Worm (Caenorhabditis elegans) whole organism, L3 larva: ENCODE data around the gene ZK1307.8.

Source experiments
- R02D3.7 ChIP-seq: fragments of 150-350 bp; optimal IDR thresholded peaks from 2 replicates; lab custom pipeline; 2014; ENCODE audit warnings: missing biosample characterization, missing genetic modification characterization
- aly-2 ChIP-seq: fragments of 150-350 bp; optimal IDR thresholded peaks from 2 replicates; lab custom pipeline; 2014; ENCODE audit warnings: missing biosample characterization, missing genetic modification characterization
- ama-1 ChIP-seq: fragments of 150-350 bp; optimal IDR thresholded peaks from 2 replicates; lab custom pipeline; 2018
- ceh-28 ChIP-seq: fragments of 150-350 bp; optimal IDR thresholded peaks from 2 replicates; lab custom pipeline; 2014; ENCODE audit warnings: missing biosample characterization, missing genetic modification reagents, missing genetic modification characterization
- ceh-82 ChIP-seq: fragments of 150-350 bp; optimal IDR thresholded peaks from 2 replicates; lab custom pipeline; 2014; ENCODE audit warnings: missing biosample characterization, missing genetic modification characterization
- ceh-9 ChIP-seq: sonication (generic microtip); optimal IDR thresholded peaks from 2 replicates; lab custom pipeline; 2018; ENCODE audit warnings: missing biosample characterization, missing genetic modification characterization
- daf-12 ChIP-seq: fragments of 150-350 bp; optimal IDR thresholded peaks from 2 replicates; lab custom pipeline; 2014; ENCODE audit warnings: missing biosample characterization, missing genetic modification reagents, missing genetic modification characterization
- egl-27 ChIP-seq: sonication (generic microtip); optimal IDR thresholded peaks from 4 replicates; lab custom pipeline; 2017; ENCODE audit warnings: missing biosample characterization, missing genetic modification reagents, missing genetic modification characterization
- egl-5 ChIP-seq: fragments of 150-350 bp; optimal IDR thresholded peaks from 2 replicates; lab custom pipeline; 2017; ENCODE audit warnings: missing biosample characterization, missing genetic modification reagents, missing genetic modification characterization, inconsistent platforms
- elt-1 ChIP-seq: fragments of 150-350 bp; optimal IDR thresholded peaks from 2 replicates; lab custom pipeline; 2014; ENCODE audit warnings: missing biosample characterization, missing genetic modification characterization
- elt-2 ChIP-seq: sonication (generic microtip); optimal IDR thresholded peaks from 2 replicates; lab custom pipeline; 2016; ENCODE audit warnings: missing genetic modification reagents, mild to moderate bottlenecking, missing genetic modification characterization, missing compliant biosample characterization
- elt-3 ChIP-seq, 3 experiments: fragments of 150-350 bp in 1 of 3; sonication (generic microtip) in 2 of 3; optimal IDR thresholded peaks; 2 replicates in 2 of 3; 4 replicates in 1 of 3; lab custom pipeline; 2014 to 2017; ENCODE audit warnings: missing biosample characterization in 3 of 3, missing genetic modification characterization in 3 of 3
- fkh-2 ChIP-seq: fragments of 150-350 bp; optimal IDR thresholded peaks from 2 replicates; lab custom pipeline; 2014; ENCODE audit warnings: missing biosample characterization, missing genetic modification reagents, missing genetic modification characterization
- fos-1 ChIP-seq: fragments of 150-350 bp; optimal IDR thresholded peaks from 2 replicates; lab custom pipeline; 2014; ENCODE audit warnings: missing biosample characterization, missing genetic modification characterization
- hmg-11 ChIP-seq: sonication (generic microtip); optimal IDR thresholded peaks from 2 replicates; lab custom pipeline; 2016; ENCODE audit warnings: missing genetic modification characterization, missing compliant biosample characterization
- jun-1 ChIP-seq: fragments of 150-350 bp; optimal IDR thresholded peaks from 2 replicates; lab custom pipeline; 2014; ENCODE audit warnings: missing biosample characterization, missing genetic modification reagents, missing genetic modification characterization
- lin-15B ChIP-seq: fragments of 150-350 bp; optimal IDR thresholded peaks from 2 replicates; lab custom pipeline; 2014; ENCODE audit warnings: missing biosample characterization, missing genetic modification characterization
- lin-39 ChIP-seq: fragments of 150-350 bp; optimal IDR thresholded peaks from 2 replicates; lab custom pipeline; 2018; ENCODE audit warnings: missing biosample characterization, missing genetic modification reagents, missing genetic modification characterization
- lsy-12 ChIP-seq: sonication (generic microtip); optimal IDR thresholded peaks from 2 replicates; lab custom pipeline; 2016; ENCODE audit warnings: mild to moderate bottlenecking, missing genetic modification characterization, missing compliant biosample characterization
- mdl-1 ChIP-seq: fragments of 150-350 bp; optimal IDR thresholded peaks from 2 replicates; lab custom pipeline; 2014; ENCODE audit warnings: missing biosample characterization, missing genetic modification characterization
- mml-1 ChIP-seq: fragments of 150-350 bp; sonication (generic microtip); optimal IDR thresholded peaks from 3 replicates; lab custom pipeline; 2014; ENCODE audit warnings: missing biosample characterization, missing genetic modification characterization
- nfya-1 ChIP-seq: sonication (generic microtip); optimal IDR thresholded peaks from 2 replicates; lab custom pipeline; 2017; ENCODE audit warnings: missing genetic modification characterization, mild to moderate bottlenecking, missing compliant biosample characterization, antibody characterized with exemption, moderate library complexity; ENCODE audit not compliant: insufficient read depth
- nhr-11 ChIP-seq: fragments of 150-350 bp; optimal IDR thresholded peaks from 2 replicates; lab custom pipeline; 2014; ENCODE audit warnings: missing biosample characterization, missing genetic modification characterization
- nhr-12 ChIP-seq: fragments of 150-350 bp; optimal IDR thresholded peaks from 2 replicates; lab custom pipeline; 2014; ENCODE audit warnings: missing biosample characterization, missing genetic modification characterization
- nhr-23 ChIP-seq: fragments of 150-350 bp; optimal IDR thresholded peaks from 2 replicates; lab custom pipeline; 2014; ENCODE audit warnings: missing biosample characterization, missing genetic modification reagents, missing genetic modification characterization
- nhr-237 ChIP-seq: fragments of 150-350 bp; optimal IDR thresholded peaks from 2 replicates; lab custom pipeline; 2014; ENCODE audit warnings: missing biosample characterization, missing genetic modification characterization
- nhr-25 ChIP-seq: sonication (generic microtip); optimal IDR thresholded peaks from 2 replicates; lab custom pipeline; 2017; ENCODE audit warnings: missing biosample characterization, missing genetic modification characterization
- nhr-28 ChIP-seq: fragments of 150-350 bp; optimal IDR thresholded peaks from 2 replicates; lab custom pipeline; 2014; ENCODE audit warnings: missing biosample characterization, missing genetic modification characterization
- nhr-43 ChIP-seq: sonication (generic microtip); optimal IDR thresholded peaks from 2 replicates; lab custom pipeline; 2016; ENCODE audit warnings: mild to moderate bottlenecking, missing genetic modification characterization, missing compliant biosample characterization; ENCODE audit not compliant: poor library complexity, severe bottlenecking
- nhr-67 ChIP-seq: fragments of 150-350 bp; optimal IDR thresholded peaks from 2 replicates; lab custom pipeline; 2014; ENCODE audit warnings: missing biosample characterization, missing genetic modification characterization
- nhr-76 ChIP-seq: fragments of 150-350 bp; sonication (generic microtip); optimal IDR thresholded peaks from 5 replicates; lab custom pipeline; 2014; ENCODE audit warnings: missing biosample characterization, missing genetic modification characterization
- nhr-77 ChIP-seq: fragments of 150-350 bp; optimal IDR thresholded peaks from 2 replicates; lab custom pipeline; 2014; ENCODE audit warnings: missing biosample characterization, missing genetic modification characterization
- pha-4 ChIP-seq: fragments of 150-350 bp; optimal IDR thresholded peaks from 2 replicates; lab custom pipeline; 2014; ENCODE audit warnings: missing biosample characterization, missing genetic modification reagents, missing genetic modification characterization
- pqm-1 ChIP-seq: fragments of 150-350 bp; optimal IDR thresholded peaks from 2 replicates; lab custom pipeline; 2017; ENCODE audit warnings: missing biosample characterization, missing genetic modification characterization, inconsistent platforms
- sea-2 ChIP-seq: fragments of 150-350 bp; sonication (generic microtip); optimal IDR thresholded peaks from 4 replicates; lab custom pipeline; 2014; ENCODE audit warnings: missing biosample characterization, missing genetic modification reagents, missing genetic modification characterization
- snpc-4 ChIP-seq: fragments of 150-350 bp; optimal IDR thresholded peaks from 2 replicates; lab custom pipeline; 2014; ENCODE audit warnings: missing biosample characterization, missing genetic modification characterization
- tbx-2 ChIP-seq: sonication (generic microtip); optimal IDR thresholded peaks from 2 replicates; lab custom pipeline; 2016; ENCODE audit warnings: mild to moderate bottlenecking, missing genetic modification characterization, missing compliant biosample characterization
- unc-39 ChIP-seq: sonication (generic microtip); optimal IDR thresholded peaks from 4 replicates; lab custom pipeline; 2017; ENCODE audit warnings: missing biosample characterization, missing genetic modification characterization
- unc-62 ChIP-seq: fragments of 150-350 bp; sonication (generic microtip); optimal IDR thresholded peaks from 4 replicates; lab custom pipeline; 2014; ENCODE audit warnings: missing biosample characterization, missing genetic modification reagents, missing genetic modification characterization
- zag-1 ChIP-seq: fragments of 150-350 bp; optimal IDR thresholded peaks from 2 replicates; lab custom pipeline; 2014; ENCODE audit warnings: missing biosample characterization, missing genetic modification characterization
- ztf-4 ChIP-seq: fragments of 150-350 bp; optimal IDR thresholded peaks from 2 replicates; lab custom pipeline; 2014; ENCODE audit warnings: missing biosample characterization, missing genetic modification characterization

Gene ZK1307.8

DNA sequence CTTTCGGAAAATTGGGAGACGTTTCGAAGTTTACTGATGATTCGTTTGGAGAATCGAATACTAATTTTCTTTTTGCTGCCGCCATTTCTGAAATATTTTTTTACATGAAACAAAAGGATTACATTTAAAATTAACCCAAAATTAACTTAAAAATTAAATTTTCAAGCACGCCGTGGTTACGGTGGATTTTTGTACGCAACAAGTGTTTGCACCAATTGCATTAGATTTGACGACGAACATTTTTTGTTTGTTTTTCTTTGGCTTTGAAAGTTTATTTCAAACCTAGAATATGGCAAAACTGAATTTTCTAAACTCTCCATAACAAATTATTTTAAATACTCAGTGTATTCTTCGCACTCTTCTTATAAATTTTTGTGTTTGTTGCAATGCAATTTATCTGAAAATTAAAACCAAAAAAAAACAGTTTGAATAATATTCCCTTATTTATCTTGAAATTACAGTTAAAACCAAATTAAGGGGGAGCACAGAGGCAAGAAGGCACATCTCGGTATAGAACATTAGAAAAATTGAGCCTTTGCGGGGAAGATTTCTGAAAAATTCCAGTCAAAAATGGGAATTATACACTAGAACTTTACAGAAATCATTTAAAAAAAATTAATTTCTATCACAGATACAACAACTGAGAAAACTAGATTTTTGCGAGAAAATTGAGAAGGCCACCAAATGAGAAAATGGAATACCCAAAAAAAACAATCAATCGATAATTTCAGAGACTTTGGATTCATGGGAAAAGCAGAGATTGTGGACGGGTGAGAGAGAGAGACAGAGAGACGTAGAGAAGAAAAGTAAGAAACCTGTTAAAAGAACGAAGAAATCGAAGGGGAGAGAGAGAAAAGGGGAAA lies 7.1 kb upstream of the ZK1307.8 start, which contains the start of gene hal-3:
Gene hal-3, minus strand, starts transcription at position 87 of the 863 bp plus-strand sequence.
- no peak for TF ChIP-seq lin-39 (tag; lab: Kevin White, UChicago)
- TF ChIP-seq ceh-28 (tag; lab: Kevin White, UChicago), result peak; percentile 74
- peak; percentile 41 for TF ChIP-seq ama-1
- TF ChIP-seq nhr-28 (tag; lab: Kevin White, UChicago), result no peak
- TF ChIP-seq jun-1 (tag; lab: Kevin White, UChicago), result peak; percentile 35
- no peak for TF ChIP-seq egl-5 (tag; lab: Kevin White, UChicago)
- no peak for TF ChIP-seq fos-1 (tag; lab: Kevin White, UChicago)
- peak; percentile 34 for TF ChIP-seq nfya-1 (tag; lab: Kevin White, UChicago)
- peak; percentile 14 for TF ChIP-seq daf-12 (tag; lab: Kevin White, UChicago)

ce11 chrII:9617902-9618245 lies 6.5 kb upstream of the ZK1307.8 start:
- peak; percentile 11 for TF ChIP-seq R02D3.7 (tag; lab: Kevin White, UChicago)
- TF ChIP-seq elt-2, result peak; percentile 10
- no peak for TF ChIP-seq hmg-11
- TF ChIP-seq nhr-43, result peak; percentile 69

- TF ChIP-seq daf-12 (tag; lab: Kevin White, UChicago) (no peak), ama-1 (peak; percentile 42), nhr-67 (tag; lab: Kevin White, UChicago) (no peak), nhr-237 (tag; lab: Kevin White, UChicago) (no peak), snpc-4 (tag; lab: Kevin White, UChicago) (no peak), nhr-28 (tag; lab: Kevin White, UChicago) (no peak), unc-39 (tag; lab: Kevin White, UChicago) (no peak), lin-39 (tag; lab: Kevin White, UChicago) (no peak), nhr-43 (peak; percentile 38), elt-3 (tag; optimal IDR thresholded peaks at IDR 0.05; lab: Kevin White, UChicago) (no peak), fkh-2 (no peak), tbx-2 (no peak), ceh-82 (tag; lab: Kevin White, UChicago) (no peak), lsy-12 (tag; lab: Kevin White, UChicago) (no peak), nhr-76 (tag; lab: Kevin White, UChicago) (no peak), pha-4 (tag; lab: Kevin White, UChicago) (peak; percentile 52), zag-1 (tag; lab: Kevin White, UChicago) (no peak), fos-1 (tag; lab: Kevin White, UChicago) (no peak), lin-15B (tag; lab: Kevin White, UChicago) (no peak), mdl-1 (tag; lab: Kevin White, UChicago) (no peak), ztf-4 (no peak), egl-27 (tag; lab: Kevin White, UChicago) (no peak), nhr-12 (tag; lab: Kevin White, UChicago) (no peak), pqm-1 (tag; lab: Kevin White, UChicago) (no peak), unc-62 (no peak), mml-1 (tag; lab: Kevin White, UChicago) (no peak)
- TF ChIP-seq, all 47 proteins: peak for 3
These were observed 5.7 kb upstream of the ZK1307.8 start for ce11 chrII:9618759-9619158.

DNA sequence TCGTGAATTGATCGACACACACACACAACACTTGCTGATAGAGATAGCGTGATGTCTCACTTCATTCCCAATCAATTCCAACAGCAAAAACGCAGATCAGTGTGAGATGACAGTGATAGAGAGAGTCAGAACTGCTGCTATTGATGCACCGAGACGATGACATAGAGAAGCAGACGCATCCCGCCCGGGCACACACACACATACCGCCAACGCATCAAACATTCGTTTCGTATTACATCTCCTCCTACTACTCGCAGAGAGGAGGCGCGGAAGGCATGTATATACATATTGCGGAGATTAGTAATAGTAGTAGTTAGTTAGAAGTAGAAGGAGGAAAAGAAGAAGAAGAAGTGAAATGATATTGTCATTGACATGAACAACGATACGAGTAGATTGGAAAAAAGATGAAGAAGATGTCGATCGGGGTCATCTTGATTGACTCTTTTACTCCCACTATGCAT lies 5.0 kb upstream of the ZK1307.8 start:
- peak; percentile 76 for TF ChIP-seq nhr-25
- peak; percentile 4 for TF ChIP-seq lsy-12 (tag; lab: Kevin White, UChicago)
- TF ChIP-seq nhr-11, result no peak
- TF ChIP-seq nhr-23 (tag; lab: Kevin White, UChicago), result peak; percentile 70
- TF ChIP-seq nhr-43, result no peak
- no peak for TF ChIP-seq egl-27 (tag; lab: Kevin White, UChicago)
- TF ChIP-seq elt-3 (tag; optimal IDR thresholded peaks at IDR 0.05; lab: Kevin White, UChicago), result peak in 2 of 3 experiments; percentile 34 to 92
- TF ChIP-seq ceh-28 (tag; lab: Kevin White, UChicago), result peak; percentile 74
- peak; percentile 48 for TF ChIP-seq lin-39 (tag; lab: Kevin White, UChicago)
- peak; percentile 47 for TF ChIP-seq pha-4 (tag; lab: Kevin White, UChicago)
- no peak for TF ChIP-seq unc-62
- peak; percentile 75 for TF ChIP-seq elt-2
- peak; percentile 40 for TF ChIP-seq nfya-1 (tag; lab: Kevin White, UChicago)
- TF ChIP-seq pqm-1 (tag; lab: Kevin White, UChicago), result peak; percentile 44
- TF ChIP-seq sea-2 (GFP tag; lab: Kevin White, UChicago), result no peak
- TF ChIP-seq nhr-67 (tag; lab: Kevin White, UChicago), result no peak
- no peak for TF ChIP-seq ceh-9 (tag; lab: Kevin White, UChicago)
- no peak for TF ChIP-seq ztf-4
- TF ChIP-seq hmg-11, result no peak
- peak; percentile 57 for TF ChIP-seq jun-1 (tag; lab: Kevin White, UChicago)
- no peak for TF ChIP-seq nhr-28 (tag; lab: Kevin White, UChicago)
- peak; percentile 9 for TF ChIP-seq R02D3.7 (tag; lab: Kevin White, UChicago)
- TF ChIP-seq ama-1, result peak; percentile 92
- peak; percentile 18 for TF ChIP-seq mdl-1 (tag; lab: Kevin White, UChicago)
- TF ChIP-seq fos-1 (tag; lab: Kevin White, UChicago), result no peak
- peak; percentile 20 for TF ChIP-seq nhr-77 (tag; lab: Kevin White, UChicago)
- TF ChIP-seq elt-1 (tag; lab: Kevin White, UChicago), result peak; percentile 89
- no peak for TF ChIP-seq aly-2 (tag; lab: Kevin White, UChicago)
- peak; percentile 40 for TF ChIP-seq ceh-82 (tag; lab: Kevin White, UChicago)
